Fruit fly (Drosophila melanogaster): ENCODE data around the gene CG13895.

DNA sequence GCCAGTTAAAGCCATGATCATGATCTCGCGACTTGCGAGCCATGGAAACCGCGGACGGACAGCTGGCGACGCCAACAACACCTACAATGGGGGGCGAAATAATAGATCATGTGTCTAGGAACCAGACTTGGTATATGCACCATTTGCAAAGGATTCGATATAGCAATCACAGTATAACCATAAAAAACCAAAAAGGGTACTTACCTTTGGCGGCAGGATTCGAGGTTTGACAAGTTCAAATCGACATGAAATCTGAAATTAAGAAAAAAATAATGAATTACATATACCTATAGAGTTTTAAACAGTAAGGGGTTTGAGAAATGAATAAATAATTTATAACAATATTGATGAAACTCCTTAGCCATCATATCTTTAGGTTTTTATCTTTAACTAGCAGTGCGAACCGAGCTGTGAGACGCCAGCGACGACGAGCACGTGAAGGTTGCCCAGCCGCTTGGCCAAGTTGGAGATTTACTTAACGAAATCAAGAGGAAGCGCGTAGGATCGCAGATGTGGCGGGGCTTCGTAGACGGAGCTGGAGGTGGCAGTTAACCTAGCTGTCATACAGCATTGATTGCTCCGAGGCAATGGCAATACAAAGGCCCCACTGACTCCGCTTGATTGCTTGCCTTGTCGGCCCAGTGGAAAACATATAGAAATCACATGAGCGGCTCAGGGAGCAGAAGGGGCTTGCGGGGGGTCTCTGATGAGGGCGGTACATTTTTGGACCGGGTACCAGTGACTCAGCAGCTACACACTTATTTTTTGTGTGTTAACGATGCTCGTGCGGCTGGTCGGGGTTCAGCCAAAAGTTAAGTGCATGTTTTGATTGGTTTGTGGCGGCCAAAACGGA is 26.1 kb upstream of the CG13895 start:
- TF ChIP-seq CTCF (optimal IDR thresholded peaks at IDR 0.05) = no peak
- TF ChIP-seq CG8478 (optimal IDR thresholded peaks at IDR 0.05) = no peak
